Fruit fly (Drosophila melanogaster) Kc167 (cell line): ENCODE results near the gene spri.

Experiments
- Myc ChIP-seq: fragments of >200 bp; optimal IDR thresholded peaks from 2 replicates; lab custom pipeline; 2017; ENCODE audit warnings: missing external identifiers
- Sin3A ChIP-seq: fragments of >200 bp; optimal IDR thresholded peaks from 2 replicates; lab custom pipeline; 2018; ENCODE audit warnings: missing external identifiers
- h ChIP-seq: fragments of >200 bp; optimal IDR thresholded peaks from 3 replicates; lab custom pipeline; 2018; ENCODE audit warnings: missing external identifiers
- insv ChIP-seq: fragments of >200 bp; optimal IDR thresholded peaks from 3 replicates; lab custom pipeline; 2018; ENCODE audit warnings: missing external identifiers
- psq ChIP-seq: fragments of >200 bp; optimal IDR thresholded peaks from 2 replicates; lab custom pipeline; 2017; ENCODE audit warnings: missing external identifiers
- ttk ChIP-seq: sonication (Bioruptor generic); optimal IDR thresholded peaks from 2 replicates; lab custom pipeline; 2017; ENCODE audit warnings: missing external identifiers

spri gene

dm6 chrX:10581476-10581875, 3.7 kb downstream of the spri start:
- no peak for TF ChIP-seq Myc
- no peak for TF ChIP-seq Sin3A
- no peak for TF ChIP-seq psq
- no peak for TF ChIP-seq h
- no peak for TF ChIP-seq insv (lab: Kevin White, UChicago)
- no peak for TF ChIP-seq ttk (lab: Kevin White, UChicago)

- TF ChIP-seq psq (no peak), insv (lab: Kevin White, UChicago) (no peak), Myc (no peak), ttk (lab: Kevin White, UChicago) (no peak), Sin3A (no peak), h (no peak)
Measured at dm6 chrX:10580459-10581103, 4.6 kb downstream of the spri start.

dm6 chrX:10579569-10579968, 5.7 kb downstream of the spri start:
- no peak for TF ChIP-seq h
- no peak for TF ChIP-seq Sin3A
- TF ChIP-seq psq, result no peak
- no peak for TF ChIP-seq insv (lab: Kevin White, UChicago)
- no peak for TF ChIP-seq ttk (lab: Kevin White, UChicago)
- TF ChIP-seq Myc, result no peak

- no peak for TF ChIP-seq Myc
- no peak for TF ChIP-seq ttk (lab: Kevin White, UChicago)
- TF ChIP-seq Sin3A, result no peak
- TF ChIP-seq insv (lab: Kevin White, UChicago), result no peak
- TF ChIP-seq psq, result no peak
- no peak for TF ChIP-seq h
Measured at dm6 chrX:10577773-10578172, 7.4 kb downstream of the spri start.

- TF ChIP-seq ttk (lab: Kevin White, UChicago) (no peak), h (no peak), Sin3A (no peak), insv (lab: Kevin White, UChicago) (no peak), Myc (no peak), psq (no peak)
Measured at dm6 chrX:10576993-10577392, 8.2 kb downstream of the spri start.

dm6 chrX:10573554-10573953, 11.7 kb downstream of the spri start:
- no peak for TF ChIP-seq h
- no peak for TF ChIP-seq Myc
- no peak for TF ChIP-seq psq
- TF ChIP-seq Sin3A, result no peak
- no peak for TF ChIP-seq ttk (lab: Kevin White, UChicago)
- TF ChIP-seq insv (lab: Kevin White, UChicago), result no peak

dm6 chrX:10570142-10570756, 15.0 kb downstream of the spri start:
- no peak for TF ChIP-seq ttk (lab: Kevin White, UChicago)
- no peak for TF ChIP-seq psq
- no peak for TF ChIP-seq Myc
- TF ChIP-seq insv (lab: Kevin White, UChicago), result no peak
- TF ChIP-seq h, result no peak
- TF ChIP-seq Sin3A, result no peak

- TF ChIP-seq h (no peak), Sin3A (no peak), insv (lab: Kevin White, UChicago) (no peak)
Measured at dm6 chrX:10566491-10566890, 18.7 kb downstream of the spri start, which contains the start of gene CG15296. CG15296 (minus strand) TSS chrX:10566591.

dm6 chrX:10564145-10564544, 21.1 kb downstream of the spri start:
- TF ChIP-seq h (no peak), psq (no peak), ttk (lab: Kevin White, UChicago) (no peak), Myc (no peak), Sin3A (no peak), insv (lab: Kevin White, UChicago) (no peak)

- TF ChIP-seq Sin3A (no peak), h (no peak), insv (lab: Kevin White, UChicago) (no peak), Myc (no peak), ttk (lab: Kevin White, UChicago) (no peak), psq (no peak)
Measured at dm6 chrX:10561433-10561832, 23.8 kb downstream of the spri start.

- TF ChIP-seq Myc (no peak), insv (lab: Kevin White, UChicago) (no peak), Sin3A (no peak), ttk (lab: Kevin White, UChicago) (no peak), psq (no peak), h (no peak)
Measured at dm6 chrX:10558060-10558459, 27.2 kb downstream of the spri start.

- TF ChIP-seq psq (no peak), h (no peak), Myc (no peak), insv (lab: Kevin White, UChicago) (no peak)
Measured at dm6 chrX:10557432-10557831, 27.8 kb downstream of the spri start.

dm6 chrX:10549050-10549449, 36.2 kb downstream of the spri start:
- no peak for TF ChIP-seq Sin3A
- no peak for TF ChIP-seq ttk (lab: Kevin White, UChicago)
- TF ChIP-seq Myc, result no peak
- no peak for TF ChIP-seq psq
- TF ChIP-seq h, result no peak
- TF ChIP-seq insv (lab: Kevin White, UChicago), result no peak

- TF ChIP-seq ttk (lab: Kevin White, UChicago) (no peak), Sin3A (no peak)
Measured at dm6 chrX:10547857-10548135, 37.4 kb downstream of the spri start.
